Worm (Caenorhabditis elegans) whole organism, L1 larva: ENCODE results near the gene odd-2.

ENCODE experiments used
- egl-27 ChIP-seq, 2 experiments: fragments of 150-350 bp in 1 of 2; sonication (generic microtip); optimal IDR thresholded peaks; 3 replicates each; lab custom pipeline; 2017 to 2018; ENCODE audit warnings: missing biosample characterization in 2 of 2, missing genetic modification characterization in 2 of 2, missing genetic modification reagents in 2 of 2
- hlh-17 ChIP-seq: fragments of 200-800 bp; sonication (Bioruptor generic); optimal IDR thresholded peaks from 2 replicates; lab custom pipeline; 2018; ENCODE audit warnings: missing genetic modification characterization, mild to moderate bottlenecking, missing compliant biosample characterization, moderate library complexity, borderline replicate concordance
- nhr-12 ChIP-seq: sonication (generic microtip); optimal IDR thresholded peaks from 2 replicates; lab custom pipeline; 2017; ENCODE audit warnings: missing biosample characterization, missing genetic modification characterization
- nhr-20 ChIP-seq: sonication (generic microtip); optimal IDR thresholded peaks from 2 replicates; lab custom pipeline; 2016; ENCODE audit warnings: mild to moderate bottlenecking, missing genetic modification characterization, missing compliant biosample characterization
- nhr-76 ChIP-seq: sonication (generic microtip); optimal IDR thresholded peaks from 2 replicates; lab custom pipeline; 2017; ENCODE audit warnings: missing biosample characterization, missing genetic modification characterization
- nhr-77 ChIP-seq: fragments of 150-350 bp; optimal IDR thresholded peaks from 2 replicates; lab custom pipeline; 2014; ENCODE audit warnings: missing biosample characterization, missing genetic modification characterization

DNA sequence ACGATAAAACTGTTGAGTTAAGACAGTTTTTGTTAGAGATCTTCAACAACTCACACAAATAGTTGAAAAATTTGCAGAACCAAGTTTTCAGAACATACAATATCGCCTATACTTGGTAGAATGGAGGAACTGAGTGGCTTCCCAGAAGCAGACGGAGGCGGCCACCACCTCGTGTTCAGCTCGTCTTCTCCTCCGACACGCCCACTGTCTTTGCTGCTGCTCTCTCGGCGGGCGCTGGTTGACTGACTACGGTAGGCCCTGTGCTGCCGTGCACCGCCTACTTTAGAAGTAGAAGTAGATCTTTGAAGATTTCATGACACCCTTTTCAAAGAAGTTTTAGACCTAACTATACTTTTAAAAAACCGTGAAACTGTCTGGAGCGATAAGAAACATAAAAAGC is 1.7 kb upstream of the odd-2 start:
- TF ChIP-seq nhr-77 (tag; lab: Kevin White, UChicago) (no peak), egl-27 (tag; optimal IDR thresholded peaks at IDR 0.05; lab: Kevin White, UChicago) (no peak), hlh-17 (GFP tag; lab: Kevin White, UChicago) (no peak), nhr-20 (tag; lab: Kevin White, UChicago) (no peak), nhr-76 (tag; lab: Kevin White, UChicago) (no peak), nhr-12 (no peak)
